Worm (Caenorhabditis elegans) whole organism, L1 larva: ENCODE measurements around the gene nspc-20.
A peak's percentile ranks its signal among the peaks of the same experiment; 100 is the strongest.

ENCODE experiments used
- alr-1 ChIP-seq: fragments of 200-800 bp; sonication (Bioruptor generic); optimal IDR thresholded peaks from 2 replicates; lab custom pipeline; 2018; ENCODE audit warnings: borderline replicate concordance, mild to moderate bottlenecking, missing genetic modification characterization, missing compliant biosample characterization
- blmp-1 ChIP-seq: fragments of 150-350 bp; optimal IDR thresholded peaks from 2 replicates; lab custom pipeline; 2014; ENCODE audit warnings: missing biosample characterization, missing genetic modification characterization
- ceh-63 ChIP-seq: fragments of 200-800 bp; sonication (Bioruptor generic); optimal IDR thresholded peaks from 2 replicates; lab custom pipeline; 2018; ENCODE audit warnings: mild to moderate bottlenecking, missing genetic modification characterization, missing compliant biosample characterization
- ceh-82 ChIP-seq, 3 experiments: fragments of 150-350 bp in 1 of 3; sonication (generic microtip) in 2 of 3; optimal IDR thresholded peaks; 2 replicates each; lab custom pipeline; 2014 to 2017; ENCODE audit warnings: missing biosample characterization in 3 of 3, missing genetic modification characterization in 3 of 3
- dsc-1 ChIP-seq: sonication (generic microtip); optimal IDR thresholded peaks from 2 replicates; lab custom pipeline; 2016; ENCODE audit warnings: mild to moderate bottlenecking, missing genetic modification characterization, missing compliant biosample characterization
- efl-1 ChIP-seq, 4 experiments: fragments of 150-350 bp; optimal IDR thresholded peaks in 3 of 4; peaks in 1 of 4; 1 replicate in 1 of 4; 2 replicates in 3 of 4; lab custom pipeline; 2014; ENCODE audit warnings: missing biosample characterization in 2 of 4, missing genetic modification characterization in 2 of 4, missing genetic modification reagents in 2 of 4
- egl-13 ChIP-seq: sonication (generic microtip); optimal IDR thresholded peaks from 2 replicates; lab custom pipeline; 2016; ENCODE audit warnings: missing genotype, missing genetic modification reagents, missing genetic modification characterization, missing compliant biosample characterization
- elt-2 ChIP-seq: sonication (generic microtip); optimal IDR thresholded peaks from 2 replicates; lab custom pipeline; 2016; ENCODE audit warnings: missing genetic modification characterization, mild to moderate bottlenecking, inconsistent platforms, missing compliant biosample characterization, missing genetic modification reagents
- elt-3 ChIP-seq, 6 experiments: fragments of 150-350 bp in 1 of 6; sonication (generic microtip); optimal IDR thresholded peaks; 2 replicates each; lab custom pipeline; 2017 to 2018; ENCODE audit warnings: missing biosample characterization in 6 of 6, missing genetic modification characterization in 6 of 6, inconsistent platforms in 1 of 6
- fos-1 ChIP-seq: fragments of 150-350 bp; optimal IDR thresholded peaks from 2 replicates; lab custom pipeline; 2014; ENCODE audit warnings: missing biosample characterization, missing genetic modification characterization
- hpl-2 ChIP-seq: fragments of 150-350 bp; optimal IDR thresholded peaks from 2 replicates; lab custom pipeline; 2014; ENCODE audit warnings: missing biosample characterization, missing genetic modification reagents, missing genetic modification characterization
- lin-13 ChIP-seq: fragments of 150-350 bp; optimal IDR thresholded peaks from 2 replicates; lab custom pipeline; 2014; ENCODE audit warnings: missing biosample characterization, missing genetic modification reagents, missing genetic modification characterization
- lin-15B ChIP-seq: fragments of 150-350 bp; sonication (generic microtip); optimal IDR thresholded peaks from 3 replicates; lab custom pipeline; 2014; ENCODE audit warnings: missing biosample characterization, missing genetic modification characterization
- lin-35 ChIP-seq, 2 experiments: fragments of 150-350 bp; optimal IDR thresholded peaks; 2 replicates each; lab custom pipeline; 2014; ENCODE audit warnings: missing biosample characterization in 2 of 2, missing genetic modification characterization in 2 of 2, missing genetic modification reagents in 2 of 2
- lir-3 ChIP-seq: sonication (generic microtip); optimal IDR thresholded peaks from 2 replicates; lab custom pipeline; 2016; ENCODE audit warnings: mild to moderate bottlenecking, missing genetic modification characterization, moderate library complexity, missing compliant biosample characterization; ENCODE audit not compliant: poor library complexity
- mep-1 ChIP-seq: fragments of 150-350 bp; optimal IDR thresholded peaks from 2 replicates; lab custom pipeline; 2014; ENCODE audit warnings: missing biosample characterization, missing genetic modification characterization
- nhr-11 ChIP-seq: fragments of 150-350 bp; optimal IDR thresholded peaks from 2 replicates; lab custom pipeline; 2014; ENCODE audit warnings: missing biosample characterization, missing genetic modification characterization
- nhr-20 ChIP-seq: sonication (generic microtip); optimal IDR thresholded peaks from 2 replicates; lab custom pipeline; 2016; ENCODE audit warnings: mild to moderate bottlenecking, missing genetic modification characterization, missing compliant biosample characterization
- nhr-28 ChIP-seq: fragments of 150-350 bp; optimal IDR thresholded peaks from 2 replicates; lab custom pipeline; 2014; ENCODE audit warnings: missing biosample characterization, missing genetic modification characterization
- nhr-71 ChIP-seq: sonication (generic microtip); optimal IDR thresholded peaks from 2 replicates; lab custom pipeline; 2016; ENCODE audit warnings: mild to moderate bottlenecking, missing genetic modification characterization, moderate library complexity, missing compliant biosample characterization
- nhr-85 ChIP-seq: sonication (generic microtip); peaks from one replicate; lab custom pipeline; 2016; ENCODE audit warnings: missing genetic modification characterization, inconsistent platforms, missing compliant biosample characterization
- pag-3 ChIP-seq: sonication (generic microtip); optimal IDR thresholded peaks from 2 replicates; lab custom pipeline; 2017; ENCODE audit warnings: missing genetic modification characterization, mild to moderate bottlenecking, missing compliant biosample characterization, antibody characterized with exemption, borderline replicate concordance; ENCODE audit not compliant: insufficient read depth
- pqm-1 ChIP-seq: sonication (generic microtip); optimal IDR thresholded peaks from 3 replicates; lab custom pipeline; 2017; ENCODE audit warnings: missing biosample characterization, missing genetic modification characterization
- rnt-1 ChIP-seq: sonication (generic microtip); optimal IDR thresholded peaks from 2 replicates; lab custom pipeline; 2016; ENCODE audit warnings: mild to moderate bottlenecking, missing genetic modification characterization, moderate library complexity, missing compliant biosample characterization
- snpc-4 ChIP-seq: fragments of 150-350 bp; optimal IDR thresholded peaks from 2 replicates; lab custom pipeline; 2014; ENCODE audit warnings: missing biosample characterization, missing genetic modification characterization
- snu-23 ChIP-seq: sonication (generic microtip); optimal IDR thresholded peaks from 2 replicates; lab custom pipeline; 2016; ENCODE audit warnings: missing genetic modification characterization, missing compliant biosample characterization
- sptf-1 ChIP-seq: fragments of 150-350 bp; optimal IDR thresholded peaks from 2 replicates; lab custom pipeline; 2014; ENCODE audit warnings: missing biosample characterization, missing genetic modification characterization
- swsn-7 ChIP-seq: sonication (generic microtip); optimal IDR thresholded peaks from 2 replicates; lab custom pipeline; 2016; ENCODE audit warnings: missing genetic modification characterization, missing compliant biosample characterization
- unc-130 ChIP-seq: fragments of 150-350 bp; optimal IDR thresholded peaks from 2 replicates; lab custom pipeline; 2017; ENCODE audit warnings: missing biosample characterization, missing genetic modification characterization, inconsistent platforms
- vab-15 ChIP-seq: sonication (generic microtip); optimal IDR thresholded peaks from 2 replicates; lab custom pipeline; 2017; ENCODE audit warnings: missing genotype, mild to moderate bottlenecking, missing genetic modification characterization, missing compliant biosample characterization
- zag-1 ChIP-seq: fragments of 150-350 bp; optimal IDR thresholded peaks from 2 replicates; lab custom pipeline; 2014; ENCODE audit warnings: missing biosample characterization, missing genetic modification characterization
- zip-4 ChIP-seq: fragments of 200-800 bp; sonication (Bioruptor generic); optimal IDR thresholded peaks from 2 replicates; lab custom pipeline; 2018; ENCODE audit warnings: mild to moderate bottlenecking, missing genetic modification characterization, moderate library complexity, missing compliant biosample characterization

The nspc-20 gene

DNA sequence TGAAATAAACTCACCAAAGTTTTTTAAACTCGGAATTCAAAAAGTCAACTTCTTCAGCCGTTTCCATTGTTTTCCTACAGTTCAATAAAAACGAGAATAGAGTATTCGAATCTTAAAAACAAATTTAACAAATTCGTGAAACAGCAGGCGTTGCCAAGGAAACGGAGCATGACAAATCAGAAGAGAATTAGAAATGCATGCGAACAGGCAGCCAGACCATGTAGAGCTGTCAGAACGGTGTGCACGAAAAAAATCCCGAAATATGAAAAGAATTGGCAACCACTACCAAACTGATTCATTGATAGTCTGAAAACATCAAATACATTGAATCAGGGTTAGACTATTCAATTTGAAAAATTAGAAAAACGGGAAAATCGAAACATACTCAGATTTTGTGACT is 12.0 kb upstream of the nspc-20 start, which contains the start of gene fbxa-81:
Gene fbxa-81, minus strand, starts transcription at position 101 of the 400 bp plus-strand sequence.
- no peak for TF ChIP-seq alr-1 (tag; lab: Kevin White, UChicago)
- no peak for TF ChIP-seq swsn-7 (tag; lab: Kevin White, UChicago)
- TF ChIP-seq blmp-1 (tag; lab: Kevin White, UChicago): no peak
- TF ChIP-seq lir-3: no peak
- no peak for TF ChIP-seq pqm-1 (tag; lab: Kevin White, UChicago)
- TF ChIP-seq nhr-28 (tag; lab: Kevin White, UChicago): no peak
- TF ChIP-seq egl-13 (tag; lab: Kevin White, UChicago): no peak
- TF ChIP-seq mep-1 (tag; lab: Kevin White, UChicago): no peak
- no peak for TF ChIP-seq elt-2 (tag; lab: Kevin White, UChicago)
- no peak for TF ChIP-seq lin-15B
- no peak for TF ChIP-seq snpc-4
- no peak for TF ChIP-seq zip-4 (GFP tag; lab: Kevin White, UChicago)
- no peak for TF ChIP-seq hpl-2 (GFP tag; lab: Kevin White, UChicago)
- TF ChIP-seq lin-13 (GFP tag; lab: Kevin White, UChicago): no peak
- TF ChIP-seq efl-1 (optimal IDR thresholded peaks at IDR 0.05; lab: Kevin White, UChicago): no peak
- TF ChIP-seq efl-1 (GFP tag; optimal IDR thresholded peaks at IDR 0.05 in 1 of 2; lab: Kevin White, UChicago): no peak
- no peak for TF ChIP-seq sptf-1
- TF ChIP-seq dsc-1 (tag; lab: Kevin White, UChicago): no peak
- no peak for TF ChIP-seq ceh-82 (tag; optimal IDR thresholded peaks at IDR 0.05; lab: Kevin White, UChicago)
- no peak for TF ChIP-seq nhr-11

DNA sequence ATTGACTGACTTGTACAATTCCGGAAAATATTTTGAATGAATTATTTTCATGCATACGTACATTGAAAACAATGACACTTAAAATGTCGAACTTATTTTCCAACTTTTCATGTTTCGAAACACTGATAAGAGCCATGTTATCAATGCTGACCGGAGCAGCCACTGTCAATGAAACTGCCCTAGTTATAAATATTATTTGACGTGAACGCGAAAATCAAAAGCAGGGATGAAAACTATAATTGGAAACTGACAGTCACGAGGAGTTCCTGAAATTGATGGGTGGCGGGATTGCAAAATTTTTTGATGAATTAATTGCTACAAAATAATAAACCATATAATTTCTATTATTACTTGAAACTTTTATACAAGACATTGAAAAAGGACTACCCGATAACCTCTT is 9.5 kb upstream of the nspc-20 start:
- peak; percentile 47 for TF ChIP-seq elt-2 (tag; lab: Kevin White, UChicago)
- no peak for TF ChIP-seq nhr-20 (tag; lab: Kevin White, UChicago)
- TF ChIP-seq elt-3 (tag; optimal IDR thresholded peaks at IDR 0.05; lab: Kevin White, UChicago): no peak
- TF ChIP-seq, all 84 proteins: peak for 1

DNA sequence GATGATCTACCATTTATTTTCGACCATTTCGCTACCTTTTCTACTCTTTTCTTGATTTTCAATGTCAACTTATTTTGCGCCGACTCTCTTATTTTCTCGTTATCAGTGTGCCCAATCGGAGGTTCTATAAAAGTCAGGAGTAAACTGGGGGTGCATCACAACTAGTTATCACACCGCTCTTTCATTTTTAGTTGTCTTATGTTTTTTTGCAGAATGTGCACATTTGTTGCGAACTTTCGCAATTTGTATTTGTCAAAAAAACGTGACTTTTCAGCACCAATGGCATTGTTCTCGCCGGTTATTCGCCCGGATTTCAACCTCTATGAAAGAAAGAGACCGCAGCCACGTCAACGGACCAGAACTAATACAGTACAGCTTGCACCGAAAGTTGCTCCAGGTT is 7.6 kb upstream of the nspc-20 start:
- TF ChIP-seq elt-2 (tag; lab: Kevin White, UChicago) (peak; percentile 52), vab-15 (no peak), mep-1 (tag; lab: Kevin White, UChicago) (no peak), pag-3 (tag; lab: Kevin White, UChicago) (no peak), nhr-71 (tag; lab: Kevin White, UChicago) (no peak), unc-130 (no peak), efl-1 (optimal IDR thresholded peaks at IDR 0.05; lab: Kevin White, UChicago) (no peak), efl-1 (GFP tag; optimal IDR thresholded peaks at IDR 0.05 in 1 of 2; lab: Kevin White, UChicago) (peak in 1 of 2 experiments; percentile 51)

DNA sequence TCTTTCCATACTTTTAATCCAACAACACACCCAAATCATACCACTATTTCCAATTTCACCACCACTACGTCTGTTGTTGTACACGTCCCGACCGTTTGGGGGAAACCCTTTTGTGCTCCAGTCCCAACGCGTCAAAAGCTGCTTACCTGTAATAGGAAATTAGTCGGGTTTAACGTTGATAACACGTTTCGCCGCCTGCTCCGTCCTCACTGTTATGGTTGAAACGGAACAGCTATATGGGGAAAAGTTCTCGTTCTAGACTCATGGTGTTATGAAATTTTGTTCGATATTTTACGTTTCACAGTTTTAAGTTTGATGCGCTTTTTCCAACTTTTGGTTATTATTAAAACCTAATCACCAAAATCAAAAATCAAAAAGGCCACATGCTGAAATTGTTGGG is 5.9 kb upstream of the nspc-20 start:
- TF ChIP-seq nhr-28 (tag; lab: Kevin White, UChicago): no peak
- TF ChIP-seq lin-35 (GFP tag; optimal IDR thresholded peaks at IDR 0.05; lab: Kevin White, UChicago): no peak
- TF ChIP-seq elt-2 (tag; lab: Kevin White, UChicago): peak; percentile 37

DNA sequence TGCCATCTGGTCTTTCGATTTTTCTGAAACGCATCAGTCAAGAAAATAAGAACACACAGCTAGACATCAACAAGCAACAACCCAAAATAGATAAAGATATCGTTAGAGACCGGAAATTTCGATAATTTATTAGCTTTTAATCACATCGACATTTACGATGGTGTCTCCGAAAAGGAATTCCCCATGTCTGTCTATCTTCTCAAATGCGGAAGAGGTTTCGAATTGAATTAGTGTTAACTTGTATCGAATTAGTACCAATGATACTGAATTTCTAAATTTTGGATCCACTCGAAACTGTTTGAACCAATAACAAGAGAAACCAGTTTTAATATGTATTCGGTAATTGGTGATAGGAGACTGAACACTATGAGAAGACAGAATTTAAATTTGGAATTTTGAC is 4.6 kb upstream of the nspc-20 start:
- TF ChIP-seq rnt-1 (tag; lab: Kevin White, UChicago): no peak
- TF ChIP-seq zag-1: no peak
- peak; percentile 14 for TF ChIP-seq blmp-1 (tag; lab: Kevin White, UChicago)
- no peak for TF ChIP-seq ceh-63 (GFP tag; lab: Kevin White, UChicago)
- TF ChIP-seq efl-1 (optimal IDR thresholded peaks at IDR 0.05; lab: Kevin White, UChicago): no peak
- TF ChIP-seq efl-1 (GFP tag; optimal IDR thresholded peaks at IDR 0.05 in 1 of 2; lab: Kevin White, UChicago): no peak
- no peak for TF ChIP-seq snu-23 (GFP tag; lab: Kevin White, UChicago)
- no peak for TF ChIP-seq nhr-28 (tag; lab: Kevin White, UChicago)
- no peak for TF ChIP-seq lir-3
- no peak for TF ChIP-seq fos-1 (tag; lab: Kevin White, UChicago)
- TF ChIP-seq nhr-85 (tag; lab: Kevin White, UChicago): peak; percentile 73
- no peak for TF ChIP-seq sptf-1
